Worm (Caenorhabditis elegans) whole organism, L2 larva: ENCODE measurements around the gene F40G12.5.

Source experiments
- egl-27 ChIP-seq: sonication (generic microtip); optimal IDR thresholded peaks from 3 replicates; lab custom pipeline; 2017; ENCODE audit warnings: missing biosample characterization, missing genetic modification reagents, missing genetic modification characterization
- nhr-77 ChIP-seq: fragments of 150-350 bp; optimal IDR thresholded peaks from 2 replicates; lab custom pipeline; 2014; ENCODE audit warnings: missing biosample characterization, missing genetic modification characterization
- snpc-4 ChIP-seq: fragments of 150-350 bp; optimal IDR thresholded peaks from 2 replicates; lab custom pipeline; 2014; ENCODE audit warnings: missing biosample characterization, missing genetic modification characterization

DNA sequence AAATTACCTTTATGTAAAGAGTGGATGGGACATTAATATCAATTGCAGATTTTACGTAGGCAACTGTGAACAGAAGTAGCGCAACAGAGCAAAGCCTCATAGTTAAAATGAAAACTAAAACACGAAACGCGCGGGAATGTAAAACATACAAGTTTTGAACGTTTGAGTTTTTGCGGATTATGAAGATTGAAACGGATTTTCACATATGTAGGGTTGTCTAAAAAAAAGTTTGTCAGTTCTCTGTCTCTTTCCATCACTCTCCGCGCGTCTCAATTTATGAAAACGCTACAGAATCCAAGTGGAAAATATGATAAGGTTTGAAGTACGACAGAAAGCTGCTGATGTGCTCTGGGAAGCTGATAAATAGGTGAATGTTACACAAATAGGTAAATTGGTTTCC is 23.9 kb downstream of the F40G12.5 start, which contains the start of gene K02E11.3:
- TF ChIP-seq egl-27 (tag; lab: Kevin White, UChicago) (no peak), snpc-4 (tag; lab: Kevin White, UChicago) (no peak), nhr-77 (tag; lab: Kevin White, UChicago) (no peak)
